Worm (Caenorhabditis elegans) whole organism, young adult: ENCODE data around the gene daf-9.

Experiments
- F52B5.7 ChIP-seq: sonication (generic microtip); optimal IDR thresholded peaks from 2 replicates; lab custom pipeline; 2016; ENCODE audit warnings: mild to moderate bottlenecking, missing genetic modification characterization, missing compliant biosample characterization
- snpc-1.3 ChIP-seq: sonication (generic microtip); optimal IDR thresholded peaks from 2 replicates; lab custom pipeline; 2017; ENCODE audit warnings: missing genetic modification characterization, mild to moderate bottlenecking, missing compliant biosample characterization, antibody characterized with exemption, moderate library complexity, missing genotype, missing genetic modification reagents; ENCODE audit not compliant: insufficient read depth

- TF ChIP-seq snpc-1.3 (no peak), F52B5.7 (tag; lab: Kevin White, UChicago) (no peak)
Measured at ce11 chrX:6202809-6203208, 6.1 kb downstream of the daf-9 start.
